Worm (Caenorhabditis elegans): Measurements from ENCODE around the gene lec-10.

The lec-10 gene

DNA sequence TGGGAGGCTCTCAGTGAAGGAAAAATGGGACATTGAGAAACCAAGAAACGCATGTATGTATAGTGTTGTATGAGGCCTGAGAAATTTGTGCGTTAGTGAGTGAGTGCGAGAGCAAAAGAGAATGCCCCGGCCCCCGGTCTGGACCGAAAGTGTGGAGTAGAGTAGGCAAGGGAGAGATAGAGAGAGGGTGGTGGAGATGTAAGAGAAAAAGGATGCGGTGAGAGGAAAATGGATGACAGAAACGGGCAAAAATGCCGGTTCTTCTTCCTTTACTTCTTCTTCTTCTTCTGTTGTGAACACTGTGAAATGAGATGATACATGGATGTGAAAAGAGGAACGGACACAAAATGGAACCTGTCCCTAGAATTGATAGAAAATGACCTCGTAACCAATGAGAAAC lies 49.4 kb upstream of the lec-10 start (continued):
- TF ChIP-seq duxl-1 (tag; optimal IDR thresholded peaks at IDR 0.05; ENCODE audit: poor library complexity) (no peak), fos-1 (tag; optimal IDR thresholded peaks at IDR 0.05) (no peak), lin-39 (tag; optimal IDR thresholded peaks at IDR 0.05) (no peak), ceh-28 (tag; optimal IDR thresholded peaks at IDR 0.05) (no peak), daf-16 (GFP tag; optimal IDR thresholded peaks at IDR 0.05) (no peak), daf-16 (tag; optimal IDR thresholded peaks at IDR 0.05) (peak; percentile 28), unc-62 (GFP tag; optimal IDR thresholded peaks at IDR 0.05 in 1 of 2) (peak in 1 of 2 experiments; percentile 89), unc-62 (tag; optimal IDR thresholded peaks at IDR 0.05) (no peak), hif-1 (tag; optimal IDR thresholded peaks at IDR 0.05) (no peak), mxl-3 (GFP tag; optimal IDR thresholded peaks at IDR 0.05) (peak; percentile 57), tra-1 (GFP tag; IDR thresholded peaks at IDR 0.05) (no peak), gei-8 (GFP tag; optimal IDR thresholded peaks at IDR 0.05) (no peak), nhr-102 (tag; optimal IDR thresholded peaks at IDR 0.05) (no peak), saeg-2 (GFP tag; IDR thresholded peaks at IDR 0.05) (no peak), dpl-1 (GFP tag; optimal IDR thresholded peaks at IDR 0.05) (no peak), pqm-1 (tag; optimal IDR thresholded peaks at IDR 0.05) (no peak), mdt-29 (GFP tag; IDR thresholded peaks at IDR 0.05) (no peak), jun-1 (tag; optimal IDR thresholded peaks at IDR 0.05) (no peak), daf-12 (tag; optimal IDR thresholded peaks at IDR 0.05) (no peak), nhr-111 (GFP tag; optimal IDR thresholded peaks at IDR 0.05) (no peak), lim-7 (GFP tag; IDR thresholded peaks at IDR 0.05) (no peak)

DNA sequence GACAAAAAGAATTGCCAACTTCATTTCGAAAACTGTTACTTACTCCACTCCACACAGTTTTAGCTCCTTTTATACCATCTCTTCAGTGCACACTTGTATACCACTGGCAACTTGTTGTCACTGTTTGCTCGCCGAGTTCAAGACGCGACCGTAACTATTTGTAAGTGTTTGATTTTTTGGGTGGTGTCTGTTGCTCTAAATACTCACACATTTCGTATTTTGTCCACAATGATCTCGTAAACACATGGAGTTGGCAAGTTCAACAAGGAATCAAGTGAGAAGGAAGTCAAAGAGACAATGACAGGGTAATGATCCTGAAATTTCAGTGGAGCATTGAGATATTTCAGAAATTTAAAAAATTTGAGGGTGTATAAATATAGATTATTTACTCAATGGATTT lies 44.1 kb upstream of the lec-10 start, which contains the start of gene hpo-26:
Gene hpo-26, minus strand, starts transcription at position 31 of the 400 bp plus-strand sequence.
- no peak for TF ChIP-seq tag-97 (GFP tag; IDR thresholded peaks at IDR 0.05)
- no peak for TF ChIP-seq D1046.2 (GFP tag; IDR thresholded peaks at IDR 0.05)
- TF ChIP-seq mes-2 (tag; optimal IDR thresholded peaks at IDR 0.05; ENCODE audit: poor library complexity, severe bottlenecking), result peak; percentile 5
- TF ChIP-seq daf-16 (GFP tag; optimal IDR thresholded peaks at IDR 0.05), result no peak
- peak; percentile 75 for TF ChIP-seq daf-16 (tag; optimal IDR thresholded peaks at IDR 0.05)
- no peak for TF ChIP-seq ctbp-1 (GFP tag; IDR thresholded peaks at IDR 0.05)
- TF ChIP-seq hif-1 (tag; optimal IDR thresholded peaks at IDR 0.05), result no peak
- TF ChIP-seq egl-43 (GFP tag; IDR thresholded peaks at IDR 0.05), result 0 out of 2 replicates have a peak, but pooled peaks have one; percentile 4

DNA sequence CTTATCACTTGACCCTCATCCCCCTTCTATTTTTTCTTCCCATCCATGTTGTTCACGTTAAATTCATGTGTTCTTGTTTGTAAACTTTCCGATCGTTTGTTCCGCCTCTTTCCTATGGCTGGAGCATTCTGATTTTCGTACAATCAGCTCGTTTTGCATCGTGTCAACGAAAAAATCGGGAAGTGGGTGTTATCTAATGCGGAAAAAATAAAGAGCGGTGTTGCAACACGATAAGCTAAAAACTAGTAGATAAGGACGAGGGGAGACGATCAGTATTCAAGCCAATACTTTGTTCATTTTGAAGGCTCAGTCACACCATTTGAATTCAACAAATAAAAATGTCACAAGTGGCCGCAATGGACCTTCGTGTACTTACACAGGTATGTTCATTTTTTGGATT lies 35.8 kb upstream of the lec-10 start, which contains the start of gene acs-1:
Gene acs-1, plus strand, starts transcription at position 233 of the 400 bp plus-strand sequence.
- no peak for TF ChIP-seq lin-39 (tag; optimal IDR thresholded peaks at IDR 0.05)
- no peak for TF ChIP-seq mdt-29 (GFP tag; IDR thresholded peaks at IDR 0.05)
- no peak for TF ChIP-seq daf-8 (GFP tag; IDR thresholded peaks at IDR 0.05)
- no peak for TF ChIP-seq lin-29 (GFP tag; IDR thresholded peaks at IDR 0.05)
- TF ChIP-seq ceh-44 (GFP tag; IDR thresholded peaks at IDR 0.05), result no peak
- no peak for TF ChIP-seq ama-1 (optimal IDR thresholded peaks at IDR 0.05)
- TF ChIP-seq mdl-1 (tag; optimal IDR thresholded peaks at IDR 0.05), result no peak
- TF ChIP-seq egl-27 (tag; optimal IDR thresholded peaks at IDR 0.05), result no peak
- peak; percentile 54; the same call in 1 of the 2 replicates for TF ChIP-seq tra-1 (GFP tag; IDR thresholded peaks at IDR 0.05)
- TF ChIP-seq nhr-111 (GFP tag; optimal IDR thresholded peaks at IDR 0.05), result no peak
- no peak for TF ChIP-seq nhr-76 (tag; optimal IDR thresholded peaks at IDR 0.05)
- TF ChIP-seq fos-1 (tag; optimal IDR thresholded peaks at IDR 0.05), result no peak
- no peak for TF ChIP-seq unc-62 (GFP tag; optimal IDR thresholded peaks at IDR 0.05 in 1 of 2)
- no peak for TF ChIP-seq unc-62 (tag; optimal IDR thresholded peaks at IDR 0.05)
- TF ChIP-seq spr-3 (GFP tag; optimal IDR thresholded peaks at IDR 0.05), result no peak
- no peak for TF ChIP-seq lin-13 (GFP tag; optimal IDR thresholded peaks at IDR 0.05)
- TF ChIP-seq madf-5 (GFP tag; IDR thresholded peaks at IDR 0.05), result no peak
- no peak for TF ChIP-seq nhr-10 (tag; optimal IDR thresholded peaks at IDR 0.05)
- TF ChIP-seq Y48G9A.11 (GFP tag; IDR thresholded peaks at IDR 0.05), result no peak
- peak; percentile 71 for TF ChIP-seq nhr-28 (tag; optimal IDR thresholded peaks at IDR 0.05)
- no peak for TF ChIP-seq attf-4 (tag; optimal IDR thresholded peaks at IDR 0.05)
- no peak for TF ChIP-seq snpc-1.2 (GFP tag; IDR thresholded peaks at IDR 0.05)
- TF ChIP-seq lin-38 (GFP tag; IDR thresholded peaks at IDR 0.05), result no peak
- no peak for TF ChIP-seq daf-12 (tag; optimal IDR thresholded peaks at IDR 0.05)
- no peak for TF ChIP-seq nhr-237 (tag; optimal IDR thresholded peaks at IDR 0.05)
- TF ChIP-seq lin-1 (GFP tag; IDR thresholded peaks at IDR 0.05), result 0 out of 2 replicates have a peak, but pooled peaks have one; percentile 28
- peak; percentile 89 for TF ChIP-seq dmd-6 (GFP tag; IDR thresholded peaks at IDR 0.05)
- TF ChIP-seq rbr-2 (tag; optimal IDR thresholded peaks at IDR 0.05), result no peak
- no peak for TF ChIP-seq ces-1 (GFP tag; optimal IDR thresholded peaks at IDR 0.05)
- no peak for TF ChIP-seq F44E2.7 (GFP tag; IDR thresholded peaks at IDR 0.05)
- TF ChIP-seq lsy-2 (tag; optimal IDR thresholded peaks at IDR 0.05), result no peak

All from whole organism, L4 larva.